Fruit fly (Drosophila melanogaster) whole organism, embryonic: Measurements from ENCODE around the gene CG15742.

Experiments
- CG10321 ChIP-seq: fragments of 200-800 bp; sonication (Bioruptor generic); IDR thresholded peaks from 2 replicates; pipeline ENCODE4 v1.3.6; 2022; ENCODE audit warnings: missing biosample characterization, missing genetic modification characterization
- CG11093 ChIP-seq: fragments of 200-800 bp; sonication (Bioruptor generic); IDR thresholded peaks from 3 replicates; pipeline ENCODE4 v1.3.6; 2022; ENCODE audit warnings: missing biosample characterization, missing genetic modification characterization
- CG11723 ChIP-seq: fragments of 200-800 bp; sonication (Bioruptor generic); optimal IDR thresholded peaks from 2 replicates; lab custom pipeline; 2017; ENCODE audit warnings: missing biosample characterization, mild to moderate bottlenecking, missing genetic modification characterization
- CG13624 ChIP-seq: fragments of 200-800 bp; sonication (Bioruptor generic); optimal IDR thresholded peaks from 2 replicates; lab custom pipeline; 2016; ENCODE audit warnings: missing biosample characterization, missing genetic modification characterization
- CG15514 ChIP-seq: fragments of 200-800 bp; sonication (Bioruptor generic); optimal IDR thresholded peaks from 3 replicates; lab custom pipeline; 2017; ENCODE audit warnings: missing biosample characterization, missing genetic modification characterization, mild to moderate bottlenecking, moderate library complexity, missing genetic modification reagents
- CG16779 ChIP-seq: fragments of 200-800 bp; sonication (Bioruptor generic); IDR thresholded peaks from 2 replicates; pipeline ENCODE4 v1.3.6; 2022; ENCODE audit warnings: missing biosample characterization, missing genetic modification characterization
- CG17361 ChIP-seq: fragments of 200-800 bp; sonication (Bioruptor generic); IDR thresholded peaks from 3 replicates; pipeline ENCODE4 v1.3.6; 2022; ENCODE audit warnings: missing biosample characterization, missing genetic modification characterization
- CG18599 ChIP-seq: fragments of 200-800 bp; sonication (Bioruptor generic); optimal IDR thresholded peaks from 3 replicates; lab custom pipeline; 2017; ENCODE audit warnings: missing biosample characterization, missing genetic modification characterization, mild to moderate bottlenecking, moderate library complexity, missing genetic modification reagents
- CG30431 ChIP-seq: fragments of 200-800 bp; sonication (Bioruptor generic); optimal IDR thresholded peaks from 2 replicates; lab custom pipeline; 2017; ENCODE audit warnings: missing biosample characterization, missing genetic modification characterization
- CG42726 ChIP-seq: fragments of 200-800 bp; sonication (Bioruptor generic); IDR thresholded peaks from 2 replicates; pipeline ENCODE4 v1.3.6; 2022; ENCODE audit warnings: missing biosample characterization, missing genetic modification characterization; ENCODE audit not compliant: partially characterized antibody
- CG4282 ChIP-seq: fragments of 200-800 bp; sonication (Bioruptor generic); optimal IDR thresholded peaks from 2 replicates; lab custom pipeline; 2016; ENCODE audit warnings: missing biosample characterization, missing genetic modification characterization
- CG6272 ChIP-seq: fragments of 200-800 bp; sonication (Bioruptor generic); IDR thresholded peaks from 2 replicates; pipeline ENCODE4 v1.3.6; 2022; ENCODE audit warnings: missing biosample characterization, missing genetic modification characterization
- CG6683 ChIP-seq: fragments of 200-800 bp; sonication (Bioruptor generic); optimal IDR thresholded peaks from 2 replicates; lab custom pipeline; 2017; ENCODE audit warnings: missing biosample characterization, mild to moderate bottlenecking, missing genetic modification characterization, missing genetic modification reagents
- CG6765 ChIP-seq: fragments of 200-800 bp; sonication (Bioruptor generic); optimal IDR thresholded peaks from 3 replicates; lab custom pipeline; 2017; ENCODE audit warnings: missing biosample characterization, mild to moderate bottlenecking, missing genetic modification characterization
- CG7372 ChIP-seq: fragments of 200-800 bp; sonication (Bioruptor generic); IDR thresholded peaks from 2 replicates; pipeline ENCODE4 v1.3.6; 2022; ENCODE audit warnings: missing biosample characterization, missing genetic modification characterization
- CG9932 ChIP-seq: fragments of 200-800 bp; sonication (Bioruptor generic); IDR thresholded peaks from 2 replicates; pipeline ENCODE4 v1.3.6; 2022; ENCODE audit warnings: missing biosample characterization, missing genetic modification characterization
- Dip2 ChIP-seq: fragments of 200-800 bp; sonication (Bioruptor generic); IDR thresholded peaks from 2 replicates; pipeline ENCODE4 v1.3.6; 2022; ENCODE audit warnings: missing biosample characterization, missing genetic modification characterization
- HHEX ChIP-seq: fragments of 200-800 bp; sonication (Bioruptor generic); optimal IDR thresholded peaks from 3 replicates; lab custom pipeline; 2017; ENCODE audit warnings: missing biosample characterization, mild to moderate bottlenecking, missing genetic modification characterization, missing genetic modification reagents
- HmgZ ChIP-seq: fragments of 200-800 bp; sonication (Bioruptor generic); optimal IDR thresholded peaks from 2 replicates; lab custom pipeline; 2018; ENCODE audit warnings: missing biosample characterization, mild to moderate bottlenecking, missing genetic modification characterization
- Hmx ChIP-seq: fragments of 200-800 bp; sonication (Bioruptor generic); optimal IDR thresholded peaks from 2 replicates; lab custom pipeline; 2016; ENCODE audit warnings: missing biosample characterization, missing genetic modification characterization
- Hr51 ChIP-seq, 2 experiments: fragments of 200-800 bp; sonication (Bioruptor generic); optimal IDR thresholded peaks; 2 replicates in 1 of 2; 3 replicates in 1 of 2; lab custom pipeline; 2016 to 2018; ENCODE audit warnings: missing biosample characterization in 2 of 2, missing genetic modification characterization in 2 of 2, mild to moderate bottlenecking in 1 of 2, moderate library complexity in 1 of 2
- Max ChIP-seq: fragments of 200-800 bp; sonication (Bioruptor generic); optimal IDR thresholded peaks from 2 replicates; lab custom pipeline; 2016; ENCODE audit warnings: missing biosample characterization, mild to moderate bottlenecking, missing genetic modification characterization
- Mrtf ChIP-seq: fragments of 200-800 bp; sonication (Bioruptor generic); IDR thresholded peaks from 3 replicates; pipeline ENCODE4 v1.3.6; 2022; ENCODE audit warnings: missing biosample characterization, missing genetic modification characterization
- Nf-YA ChIP-seq: fragments of 200-800 bp; sonication (Bioruptor generic); IDR thresholded peaks from 2 replicates; pipeline ENCODE4 v1.3.6; 2022; ENCODE audit warnings: missing biosample characterization, missing genetic modification characterization
- NfI ChIP-seq: fragments of 200-800 bp; sonication (Bioruptor generic); optimal IDR thresholded peaks from 3 replicates; lab custom pipeline; 2018; ENCODE audit warnings: missing biosample characterization, mild to moderate bottlenecking, missing genetic modification characterization, moderate library complexity
- Oaz ChIP-seq: fragments of 200-800 bp; sonication (Bioruptor generic); IDR thresholded peaks from 2 replicates; pipeline ENCODE4 v1.3.6; 2022; ENCODE audit warnings: missing biosample characterization, missing genetic modification characterization
- Optix ChIP-seq: fragments of 200-800 bp; sonication (Bioruptor generic); IDR thresholded peaks from 3 replicates; pipeline ENCODE4 v1.3.6; 2022; ENCODE audit warnings: missing biosample characterization, missing genetic modification characterization
- Poxn ChIP-seq: fragments of 200-800 bp; sonication (Bioruptor generic); IDR thresholded peaks from 2 replicates; pipeline ENCODE4 v1.3.6; 2022; ENCODE audit warnings: missing biosample characterization, missing genetic modification characterization
- Scr ChIP-seq: fragments of 200-800 bp; sonication (Bioruptor generic); IDR thresholded peaks from 2 replicates; pipeline ENCODE4 v1.3.6; 2022; ENCODE audit warnings: missing biosample characterization, missing genetic modification characterization; ENCODE audit not compliant: partially characterized antibody
- Sox100B ChIP-seq: fragments of 200-800 bp; sonication (Bioruptor generic); optimal IDR thresholded peaks from 3 replicates; lab custom pipeline; 2018; ENCODE audit warnings: missing biosample characterization, mild to moderate bottlenecking, missing genetic modification characterization
- Vsx1 ChIP-seq: fragments of 200-800 bp; sonication (Bioruptor generic); optimal IDR thresholded peaks from 2 replicates; lab custom pipeline; 2017; ENCODE audit warnings: missing biosample characterization, mild to moderate bottlenecking, missing genetic modification characterization, missing genetic modification reagents
- cwo ChIP-seq: fragments of 200-800 bp; sonication (Bioruptor generic); optimal IDR thresholded peaks from 3 replicates; lab custom pipeline; 2017; ENCODE audit warnings: missing biosample characterization, missing genetic modification characterization, mild to moderate bottlenecking, moderate library complexity, missing genetic modification reagents
- dmrt11E ChIP-seq: fragments of 200-800 bp; sonication (Bioruptor generic); optimal IDR thresholded peaks from 3 replicates; lab custom pipeline; 2018; ENCODE audit warnings: missing biosample characterization, mild to moderate bottlenecking, missing genetic modification characterization, moderate library complexity
- eve ChIP-seq, 2 experiments: fragments of >200 bp; optimal IDR thresholded peaks; 2 replicates each; lab custom pipeline; 2017; ENCODE audit warnings: missing biosample characterization in 2 of 2, missing genetic modification characterization in 2 of 2
- ewg ChIP-seq: fragments of 200-800 bp; sonication (Bioruptor generic); optimal IDR thresholded peaks from 3 replicates; lab custom pipeline; 2017; ENCODE audit warnings: mild to moderate bottlenecking, missing biosample characterization, missing genetic modification reagents, missing genetic modification characterization
- grau ChIP-seq: fragments of 200-800 bp; optimal IDR thresholded peaks from 3 replicates; lab custom pipeline; 2019; ENCODE audit warnings: missing biosample characterization, mild to moderate bottlenecking, missing genetic modification characterization, moderate library complexity
- insv ChIP-seq, 2 experiments: fragments of 200-800 bp; sonication (Bioruptor generic); optimal IDR thresholded peaks; 3 replicates each; lab custom pipeline; 2016 to 2018; ENCODE audit warnings: missing biosample characterization in 2 of 2, missing genetic modification characterization in 2 of 2
- jigr1 ChIP-seq: fragments of 200-800 bp; sonication (Bioruptor generic); IDR thresholded peaks from 3 replicates; pipeline ENCODE4 v1.3.6; 2022; ENCODE audit warnings: missing biosample characterization, missing genetic modification characterization
- kay ChIP-seq: fragments of 200-800 bp; sonication (Bioruptor generic); optimal IDR thresholded peaks from 2 replicates; lab custom pipeline; 2016; ENCODE audit warnings: missing biosample characterization, missing genetic modification characterization
- kni ChIP-seq: fragments of 200-800 bp; sonication (Bioruptor generic); optimal IDR thresholded peaks from 3 replicates; lab custom pipeline; 2017; ENCODE audit warnings: mild to moderate bottlenecking, missing biosample characterization, missing genetic modification reagents, missing genetic modification characterization
- lab ChIP-seq: fragments of 200-800 bp; sonication (Bioruptor generic); optimal IDR thresholded peaks from 3 replicates; lab custom pipeline; 2017; ENCODE audit warnings: missing biosample characterization, missing genetic modification characterization, mild to moderate bottlenecking, moderate library complexity, missing genetic modification reagents
- nmo ChIP-seq: fragments of 200-800 bp; sonication (Bioruptor generic); optimal IDR thresholded peaks from 2 replicates; lab custom pipeline; 2018; ENCODE audit warnings: missing biosample characterization, mild to moderate bottlenecking, missing genetic modification characterization, moderate library complexity
- pum ChIP-seq: fragments of 200-800 bp; sonication (Bioruptor generic); optimal IDR thresholded peaks from 2 replicates; lab custom pipeline; 2016; ENCODE audit warnings: missing biosample characterization, missing genetic modification characterization
- sc ChIP-seq, 3 experiments: fragments of >200 bp in 2 of 3; fragments of 200-800 bp in 1 of 3; sonication (Bioruptor generic) in 1 of 3; optimal IDR thresholded peaks; 2 replicates in 2 of 3; 3 replicates in 1 of 3; lab custom pipeline; 2017; ENCODE audit warnings: mild to moderate bottlenecking in 1 of 3, missing biosample characterization in 1 of 3, missing genetic modification characterization in 1 of 3, missing genetic modification reagents in 1 of 3
- schlank ChIP-seq: fragments of 200-800 bp; sonication (Bioruptor generic); optimal IDR thresholded peaks from 2 replicates; lab custom pipeline; 2018; ENCODE audit warnings: missing biosample characterization, mild to moderate bottlenecking, missing genetic modification characterization
- sens-2 ChIP-seq: fragments of 200-800 bp; sonication (Bioruptor generic); IDR thresholded peaks from 2 replicates; pipeline ENCODE4 v1.3.6; 2022; ENCODE audit warnings: missing biosample characterization, missing genetic modification characterization
- slou ChIP-seq: fragments of 200-800 bp; sonication (Bioruptor generic); optimal IDR thresholded peaks from 3 replicates; lab custom pipeline; 2016; ENCODE audit warnings: missing biosample characterization, missing genetic modification characterization
- tx ChIP-seq: fragments of 200-800 bp; sonication (Bioruptor generic); optimal IDR thresholded peaks from 2 replicates; lab custom pipeline; 2016; ENCODE audit warnings: missing biosample characterization, missing genetic modification characterization
- unpg ChIP-seq: fragments of 200-800 bp; sonication (Bioruptor generic); optimal IDR thresholded peaks from 3 replicates; lab custom pipeline; 2018; ENCODE audit warnings: missing biosample characterization, mild to moderate bottlenecking, missing genetic modification characterization, moderate library complexity
- vfl ChIP-seq: fragments of 200-800 bp; sonication (Bioruptor generic); optimal IDR thresholded peaks from 2 replicates; lab custom pipeline; 2016; ENCODE audit warnings: missing biosample characterization, missing genetic modification characterization
- zfh2 ChIP-seq: fragments of 200-800 bp; sonication (Bioruptor generic); optimal IDR thresholded peaks from 2 replicates; lab custom pipeline; 2016; ENCODE audit warnings: missing biosample characterization, missing genetic modification characterization

The CG15742 gene

dm6 chrX:13208075-13208474 lies 50.2 kb downstream of the CG15742 start (continued):
- TF ChIP-seq CG6272 (GFP tag; lab: Robert Waterston, UW) = no peak
- no peak for TF ChIP-seq ewg (GFP tag; lab: Kevin White, UChicago)
- TF ChIP-seq lab (GFP tag; lab: Kevin White, UChicago) = peak; percentile 51
- TF ChIP-seq Hr51 (GFP tag; optimal IDR thresholded peaks at IDR 0.05; lab: Kevin White, UChicago) = peak in 1 of 2 experiments; percentile 61
- TF ChIP-seq CG15514 (GFP tag; lab: Kevin White, UChicago) = no peak
- TF ChIP-seq sens-2 (GFP tag; lab: Robert Waterston, UW) = no peak
- peak; percentile 74 for TF ChIP-seq CG18599 (GFP tag; lab: Kevin White, UChicago)
- TF ChIP-seq dmrt11E (tag; lab: Kevin White, UChicago) = peak; percentile 10
- TF ChIP-seq CG16779 (GFP tag; lab: Robert Waterston, UW) = no peak
- TF ChIP-seq cwo (GFP tag; lab: Kevin White, UChicago) = peak; percentile 38
- TF ChIP-seq CG42726 (GFP tag; lab: Robert Waterston, UW) = no peak
- TF ChIP-seq insv (GFP tag; optimal IDR thresholded peaks at IDR 0.05; lab: Kevin White, UChicago) = no peak
- TF ChIP-seq jigr1 = no peak
- peak; percentile 46 for TF ChIP-seq nmo (GFP tag; lab: Kevin White, UChicago)
- no peak for TF ChIP-seq Mrtf (GFP tag; lab: Robert Waterston, UW)
- TF ChIP-seq CG6765 = no peak
- no peak for TF ChIP-seq schlank (tag; lab: Kevin White, UChicago)
- no peak for TF ChIP-seq Scr
- peak; percentile 9 for TF ChIP-seq NfI (GFP tag; lab: Kevin White, UChicago)
- TF ChIP-seq kni = no peak
- peak; percentile 50; the same call in 1 of the 3 replicates for TF ChIP-seq CG17361 (GFP tag; lab: Robert Waterston, UW)
- no peak for TF ChIP-seq CG9932 (GFP tag; lab: Robert Waterston, UW)
- TF ChIP-seq CG10321 (GFP tag; lab: Robert Waterston, UW) = no peak
- no peak for TF ChIP-seq Max
- TF ChIP-seq kay (GFP tag; lab: Kevin White, UChicago) = no peak
- peak; percentile 21 for TF ChIP-seq CG6683
- TF ChIP-seq pum = no peak
- no peak for TF ChIP-seq HmgZ
- TF ChIP-seq CG30431 (GFP tag; lab: Kevin White, UChicago) = no peak
- peak; percentile 1 for TF ChIP-seq unpg (GFP tag; lab: Kevin White, UChicago)
- no peak for TF ChIP-seq HHEX (GFP tag; lab: Kevin White, UChicago)
- TF ChIP-seq Sox100B (GFP tag; lab: Kevin White, UChicago) = peak; percentile 60
- no peak for TF ChIP-seq slou
- no peak for TF ChIP-seq CG11093 (GFP tag; lab: Robert Waterston, UW)
- TF ChIP-seq Vsx1 (GFP tag; lab: Kevin White, UChicago) = no peak
- no peak for TF ChIP-seq eve (GFP tag; optimal IDR thresholded peaks at IDR 0.05; lab: Kevin White, UChicago)
- no peak for TF ChIP-seq zfh2 (GFP tag; lab: Kevin White, UChicago)
- no peak for TF ChIP-seq CG13624 (GFP tag; lab: Kevin White, UChicago)
- TF ChIP-seq Optix (GFP tag; lab: Robert Waterston, UW) = no peak
- no peak for TF ChIP-seq CG11723 (GFP tag; lab: Kevin White, UChicago)
- TF ChIP-seq grau (tag; lab: Kevin White, UChicago) = peak; percentile 61
- no peak for TF ChIP-seq CG7372
- TF ChIP-seq Nf-YA = no peak
- TF ChIP-seq sc (optimal IDR thresholded peaks at IDR 0.05; lab: Kevin White, UChicago) = no peak
- TF ChIP-seq sc (GFP tag; optimal IDR thresholded peaks at IDR 0.05; lab: Kevin White, UChicago) = peak; percentile 0
- no peak for TF ChIP-seq tx (GFP tag; lab: Kevin White, UChicago)
- TF ChIP-seq Dip2 (GFP tag; lab: Robert Waterston, UW) = no peak
- no peak for TF ChIP-seq Poxn (GFP tag; lab: Robert Waterston, UW)
- no peak for TF ChIP-seq Oaz (GFP tag; lab: Robert Waterston, UW)
- TF ChIP-seq Hmx (GFP tag; lab: Kevin White, UChicago) = no peak
- TF ChIP-seq vfl (GFP tag; lab: Kevin White, UChicago) = no peak
- no peak for TF ChIP-seq CG4282 (GFP tag; lab: Kevin White, UChicago)
